Worm (Caenorhabditis elegans): Measurements from ENCODE around the gene best-23.

best-23 gene

ce11 chrII:7860221-7860928, 47.0 kb downstream of the best-23 start, which contains the start of gene lin-5 (continued):
- TF ChIP-seq unc-39 (tag; optimal IDR thresholded peaks at IDR 0.05) (no peak), zag-1 (tag; optimal IDR thresholded peaks at IDR 0.05) (no peak), lin-29 (GFP tag; IDR thresholded peaks at IDR 0.05) (no peak), dmd-9 (GFP tag; IDR thresholded peaks at IDR 0.05) (no peak), mes-2 (tag; optimal IDR thresholded peaks at IDR 0.05; ENCODE audit: poor library complexity, severe bottlenecking) (peak; percentile 70), zip-2 (tag; optimal IDR thresholded peaks at IDR 0.05) (no peak), madf-5 (GFP tag; IDR thresholded peaks at IDR 0.05) (no peak), mdt-29 (GFP tag; IDR thresholded peaks at IDR 0.05) (no peak), fkh-10 (GFP tag; optimal IDR thresholded peaks at IDR 0.05) (peak; percentile 9), aha-1 (tag) (peak; percentile 94), mxl-3 (GFP tag; optimal IDR thresholded peaks at IDR 0.05) (peak; percentile 27), dmd-8 (GFP tag; IDR thresholded peaks at IDR 0.05) (no peak), ztf-11 (tag; optimal IDR thresholded peaks at IDR 0.05) (no peak), lim-7 (GFP tag; IDR thresholded peaks at IDR 0.05) (no peak), nhr-111 (GFP tag; optimal IDR thresholded peaks at IDR 0.05) (no peak), ces-1 (GFP tag; optimal IDR thresholded peaks at IDR 0.05) (no peak), F44E2.7 (GFP tag; IDR thresholded peaks at IDR 0.05) (no peak), nhr-11 (tag; optimal IDR thresholded peaks at IDR 0.05) (peak; percentile 36), ceh-28 (tag; optimal IDR thresholded peaks at IDR 0.05) (no peak), lin-15B (tag; optimal IDR thresholded peaks at IDR 0.05) (no peak), unc-62 (GFP tag; optimal IDR thresholded peaks at IDR 0.05 in 1 of 2) (peak in 1 of 2 experiments; percentile 91), unc-62 (tag; optimal IDR thresholded peaks at IDR 0.05) (no peak), nhr-76 (tag; optimal IDR thresholded peaks at IDR 0.05) (no peak), rbr-2 (tag; optimal IDR thresholded peaks at IDR 0.05) (peak; percentile 45), saeg-2 (GFP tag; IDR thresholded peaks at IDR 0.05) (no peak), F37D6.2 (tag; optimal IDR thresholded peaks at IDR 0.05) (peak; percentile 16), set-16 (GFP tag; IDR thresholded peaks at IDR 0.05) (no peak), lin-13 (GFP tag; optimal IDR thresholded peaks at IDR 0.05) (peak; percentile 20), aly-2 (tag; optimal IDR thresholded peaks at IDR 0.05) (no peak), hif-1 (tag; optimal IDR thresholded peaks at IDR 0.05) (peak in 1 of 2 experiments; percentile 74), pha-4 (GFP tag; IDR thresholded peaks at IDR 0.05) (no peak), pha-4 (tag; optimal IDR thresholded peaks at IDR 0.05) (no peak), mep-1 (tag; optimal IDR thresholded peaks at IDR 0.05) (peak; percentile 67), zfp-3 (GFP tag; conservative IDR thresholded peaks at IDR 0.05) (no peak), lin-38 (GFP tag; IDR thresholded peaks at IDR 0.05) (peak; percentile 63), ztf-7 (tag; optimal IDR thresholded peaks at IDR 0.05) (no peak), mdl-1 (tag; optimal IDR thresholded peaks at IDR 0.05) (peak in 1 of 2 experiments; percentile 23), ceh-32 (tag; optimal IDR thresholded peaks at IDR 0.05; ENCODE audit: poor library complexity) (no peak), nhr-41 (GFP tag; IDR thresholded peaks at IDR 0.05) (no peak), ZK337.2 (GFP tag; IDR thresholded peaks at IDR 0.05) (no peak), hmg-1.1 (GFP tag; IDR thresholded peaks at IDR 0.05) (peak; percentile 30; the same call in 1 of the 2 replicates), snpc-1.2 (GFP tag; IDR thresholded peaks at IDR 0.05) (no peak), duxl-1 (tag; optimal IDR thresholded peaks at IDR 0.05; ENCODE audit: poor library complexity) (no peak), nhr-237 (tag; optimal IDR thresholded peaks at IDR 0.05) (no peak), T20F7.1 (GFP tag; optimal IDR thresholded peaks at IDR 0.05) (peak; percentile 58), attf-4 (tag; optimal IDR thresholded peaks at IDR 0.05) (no peak), Y5F2A.4 (GFP tag; optimal IDR thresholded peaks at IDR 0.05) (no peak), tag-97 (GFP tag; IDR thresholded peaks at IDR 0.05) (no peak), hlh-30 (tag; optimal IDR thresholded peaks at IDR 0.05; ENCODE audit: insufficient read depth) (peak; percentile 53), Y48G9A.11 (GFP tag; IDR thresholded peaks at IDR 0.05) (peak; percentile 38; the same call in 1 of the 2 replicates)
